Worm (Caenorhabditis elegans) whole organism, young adult: ENCODE data around the gene cnc-8.
A peak's percentile ranks its signal among the peaks of the same experiment; 100 is the strongest.

Experiments
- B0019.2 ChIP-seq: fragments of 200-800 bp; sonication (Bioruptor generic); conservative IDR thresholded peaks from 2 replicates; pipeline ENCODE4 v1.3.6; 2022; ENCODE audit warnings: missing genetic modification reagents, missing genetic modification characterization, missing compliant biosample characterization
- C06A6.2 ChIP-seq: fragments of 200-800 bp; sonication (Bioruptor generic); conservative IDR thresholded peaks from 2 replicates; pipeline ENCODE4 v1.3.6; 2022; ENCODE audit warnings: missing genetic modification characterization, missing compliant biosample characterization
- D2030.7 ChIP-seq: fragments of 200-800 bp; sonication (Bioruptor generic); IDR thresholded peaks from 2 replicates; pipeline ENCODE4 v1.3.6; 2022; ENCODE audit warnings: missing genetic modification reagents, missing genetic modification characterization, missing compliant biosample characterization
- F39B2.1 ChIP-seq: fragments of 200-800 bp; sonication (Bioruptor generic); IDR thresholded peaks from 2 replicates; pipeline ENCODE4 v1.3.6; 2022; ENCODE audit warnings: missing genetic modification reagents, missing genetic modification characterization, missing compliant biosample characterization
- F57C9.4 ChIP-seq: sonication (generic microtip); optimal IDR thresholded peaks from 2 replicates; lab custom pipeline; 2017; ENCODE audit warnings: mild to moderate bottlenecking, missing genetic modification characterization, missing compliant biosample characterization
- K12H6.12 ChIP-seq: fragments of 200-800 bp; sonication (Bioruptor generic); optimal IDR thresholded peaks from 2 replicates; lab custom pipeline; 2018; ENCODE audit warnings: mild to moderate bottlenecking, missing genetic modification characterization, missing compliant biosample characterization
- Y79H2A.3 ChIP-seq: fragments of 200-800 bp; sonication (Bioruptor generic); conservative IDR thresholded peaks from 2 replicates; pipeline ENCODE4 v1.3.6; 2022; ENCODE audit warnings: missing genetic modification reagents, missing genetic modification characterization, missing compliant biosample characterization
- Y95B8A.8 ChIP-seq: fragments of 200-800 bp; sonication (Bioruptor generic); IDR thresholded peaks from 2 replicates; pipeline ENCODE4 v1.3.6; 2022; ENCODE audit warnings: missing genetic modification reagents, missing genetic modification characterization, missing compliant biosample characterization
- attf-3 ChIP-seq: fragments of 200-800 bp; sonication (Bioruptor generic); conservative IDR thresholded peaks from 2 replicates; pipeline ENCODE4 v1.3.6; 2022; ENCODE audit warnings: missing genetic modification reagents, missing genetic modification characterization, missing compliant biosample characterization
- bed-1 ChIP-seq: fragments of 200-800 bp; sonication (Bioruptor generic); IDR thresholded peaks from 2 replicates; pipeline ENCODE4 v1.3.6; 2022; ENCODE audit warnings: missing genetic modification reagents, missing genetic modification characterization, missing compliant biosample characterization
- cebp-2 ChIP-seq: fragments of 200-800 bp; sonication (Bioruptor generic); IDR thresholded peaks from 2 replicates; pipeline ENCODE4 v1.3.6; 2022; ENCODE audit warnings: missing genetic modification characterization, missing compliant biosample characterization
- ceh-91 ChIP-seq: fragments of 200-800 bp; sonication (Bioruptor generic); IDR thresholded peaks from 2 replicates; pipeline ENCODE4 v1.3.6; 2022; ENCODE audit warnings: missing genetic modification reagents, missing genetic modification characterization, missing compliant biosample characterization
- chd-7 ChIP-seq: sonication (generic microtip); optimal IDR thresholded peaks from 2 replicates; lab custom pipeline; 2016; ENCODE audit warnings: mild to moderate bottlenecking, missing genetic modification characterization, moderate library complexity, missing compliant biosample characterization
- die-1 ChIP-seq: sonication (generic microtip); optimal IDR thresholded peaks from 2 replicates; lab custom pipeline; 2016; ENCODE audit warnings: missing genotype, mild to moderate bottlenecking, missing genetic modification characterization, missing compliant biosample characterization
- dox-1 ChIP-seq: fragments of 200-800 bp; sonication (Bioruptor generic); IDR thresholded peaks from 2 replicates; pipeline ENCODE4 v1.3.6; 2022; ENCODE audit warnings: missing genetic modification reagents, missing genetic modification characterization, missing compliant biosample characterization
- dpl-1 ChIP-seq: fragments of 150-350 bp; optimal IDR thresholded peaks from 2 replicates; lab custom pipeline; 2014; ENCODE audit warnings: missing biosample characterization, missing genetic modification reagents, missing genetic modification characterization
- egrh-3 ChIP-seq: fragments of 200-800 bp; sonication (Bioruptor generic); IDR thresholded peaks from 2 replicates; pipeline ENCODE4 v1.3.6; 2022; ENCODE audit warnings: missing genetic modification reagents, missing genetic modification characterization, missing compliant biosample characterization
- ekl-4 ChIP-seq: fragments of 200-800 bp; sonication (Bioruptor generic); IDR thresholded peaks from 2 replicates; pipeline ENCODE4 v1.3.6; 2022; ENCODE audit warnings: missing genetic modification reagents, missing genetic modification characterization, missing compliant biosample characterization
- fkh-3 ChIP-seq: sonication (generic microtip); optimal IDR thresholded peaks from 2 replicates; lab custom pipeline; 2016; ENCODE audit warnings: mild to moderate bottlenecking, missing genetic modification characterization, missing compliant biosample characterization
- gei-17 ChIP-seq: fragments of 200-800 bp; sonication (Bioruptor generic); optimal IDR thresholded peaks from 2 replicates; lab custom pipeline; 2018; ENCODE audit warnings: mild to moderate bottlenecking, missing genetic modification characterization, missing compliant biosample characterization
- him-1 ChIP-seq: sonication (generic microtip); optimal IDR thresholded peaks from 2 replicates; lab custom pipeline; 2016; ENCODE audit warnings: missing genotype, missing genetic modification reagents, missing genetic modification characterization, missing compliant biosample characterization
- hmg-1.2 ChIP-seq: fragments of 200-800 bp; sonication (Bioruptor generic); IDR thresholded peaks from 2 replicates; pipeline ENCODE4 v1.3.6; 2022; ENCODE audit warnings: missing genetic modification reagents, missing genetic modification characterization, missing compliant biosample characterization
- hsf-1 ChIP-seq: fragments of 200-800 bp; sonication (Bioruptor generic); IDR thresholded peaks from 2 replicates; pipeline ENCODE4 v1.3.6; 2022; ENCODE audit warnings: missing genetic modification reagents, missing genetic modification characterization, missing compliant biosample characterization
- lin-35 ChIP-seq, 3 experiments: fragments of 150-350 bp in 2 of 3; sonication (generic microtip) in 1 of 3; optimal IDR thresholded peaks; 2 replicates each; lab custom pipeline; 2014 to 2018; ENCODE audit warnings: missing biosample characterization in 3 of 3, missing genetic modification characterization in 3 of 3, missing genetic modification reagents in 3 of 3
- lir-1 ChIP-seq: fragments of 200-800 bp; sonication (Bioruptor generic); conservative IDR thresholded peaks from 2 replicates; pipeline ENCODE4 v1.3.6; 2022; ENCODE audit warnings: missing genetic modification reagents, missing genetic modification characterization, missing compliant biosample characterization
- madf-3 ChIP-seq: fragments of 200-800 bp; sonication (Bioruptor generic); IDR thresholded peaks from 2 replicates; pipeline ENCODE4 v1.3.6; 2022; ENCODE audit warnings: missing genetic modification reagents, missing genetic modification characterization, missing compliant biosample characterization
- madf-8 ChIP-seq: fragments of 200-800 bp; sonication (Bioruptor generic); conservative IDR thresholded peaks from 2 replicates; pipeline ENCODE4 v1.3.6; 2022; ENCODE audit warnings: missing genetic modification reagents, missing genetic modification characterization, missing compliant biosample characterization
- mel-28 ChIP-seq: sonication (generic microtip); optimal IDR thresholded peaks from 2 replicates; lab custom pipeline; 2016; ENCODE audit warnings: borderline replicate concordance, mild to moderate bottlenecking, missing genetic modification characterization, missing compliant biosample characterization
- nfya-1 ChIP-seq: sonication (generic microtip); optimal IDR thresholded peaks from 2 replicates; lab custom pipeline; 2017; ENCODE audit warnings: antibody characterized with exemption, missing compliant biosample characterization, missing genetic modification characterization, borderline replicate concordance; ENCODE audit not compliant: insufficient read depth
- nhr-80 ChIP-seq: sonication (generic microtip); optimal IDR thresholded peaks from 2 replicates; lab custom pipeline; 2016; ENCODE audit warnings: missing genetic modification characterization, missing compliant biosample characterization
- rec-8 ChIP-seq, 2 experiments: sonication (generic microtip); optimal IDR thresholded peaks; 2 replicates each; lab custom pipeline; 2016; ENCODE audit warnings: mild to moderate bottlenecking in 2 of 2, missing genetic modification characterization in 2 of 2, missing genetic modification reagents in 2 of 2, missing genotype in 2 of 2, missing biosample characterization in 1 of 2, missing compliant biosample characterization in 1 of 2, moderate library complexity in 1 of 2
- sdz-38 ChIP-seq: sonication (generic microtip); optimal IDR thresholded peaks from 2 replicates; lab custom pipeline; 2016; ENCODE audit warnings: missing genotype, missing genetic modification characterization, missing compliant biosample characterization
- snpc-1.1 ChIP-seq: sonication (generic microtip); optimal IDR thresholded peaks from 2 replicates; lab custom pipeline; 2017; ENCODE audit warnings: missing genetic modification characterization, mild to moderate bottlenecking, missing compliant biosample characterization, antibody characterized with exemption, moderate library complexity, missing genotype, missing genetic modification reagents; ENCODE audit not compliant: insufficient read depth
- snpc-4 ChIP-seq, 5 experiments: fragments of 150-350 bp in 1 of 5; sonication (generic microtip) in 4 of 5; optimal IDR thresholded peaks; 2 replicates each; lab custom pipeline; 2014 to 2018; ENCODE audit warnings: missing genetic modification characterization in 5 of 5, missing biosample characterization in 3 of 5, antibody characterized with exemption in 2 of 5, mild to moderate bottlenecking in 2 of 5, missing compliant biosample characterization in 2 of 5, missing genotype in 2 of 5, moderate library complexity in 2 of 5, missing genetic modification reagents in 1 of 5
- sptf-2 ChIP-seq: fragments of 200-800 bp; sonication (Bioruptor generic); optimal IDR thresholded peaks from 2 replicates; lab custom pipeline; 2018; ENCODE audit warnings: mild to moderate bottlenecking, missing genetic modification characterization, missing compliant biosample characterization
- tlf-1 ChIP-seq: fragments of 200-800 bp; sonication (Bioruptor generic); optimal IDR thresholded peaks from 2 replicates; lab custom pipeline; 2018; ENCODE audit warnings: mild to moderate bottlenecking, missing genetic modification characterization, missing compliant biosample characterization
- unc-62 ChIP-seq: fragments of 150-350 bp; optimal IDR thresholded peaks from 2 replicates; lab custom pipeline; 2014; ENCODE audit warnings: missing biosample characterization, missing genetic modification reagents, missing genetic modification characterization
- zfh-2 ChIP-seq: fragments of 200-800 bp; sonication (Bioruptor generic); conservative IDR thresholded peaks from 2 replicates; pipeline ENCODE4 v1.3.6; 2022; ENCODE audit warnings: missing genetic modification reagents, missing genetic modification characterization, missing compliant biosample characterization
- ztf-18 ChIP-seq: sonication (generic microtip); optimal IDR thresholded peaks from 2 replicates; lab custom pipeline; 2016; ENCODE audit warnings: missing genotype, mild to moderate bottlenecking, missing genetic modification characterization, missing compliant biosample characterization
- ztf-3 ChIP-seq: fragments of 200-800 bp; sonication (Bioruptor generic); optimal IDR thresholded peaks from 2 replicates; lab custom pipeline; 2018; ENCODE audit warnings: mild to moderate bottlenecking, missing genetic modification characterization, missing compliant biosample characterization
- ztf-6 ChIP-seq: fragments of 200-800 bp; sonication (Bioruptor generic); IDR thresholded peaks from 2 replicates; pipeline ENCODE4 v1.3.6; 2022; ENCODE audit warnings: missing genetic modification reagents, missing genetic modification characterization, missing compliant biosample characterization

cnc-8 gene

ce11 chrX:10332035-10332614 lies 25.7 kb downstream of the cnc-8 start (continued):
- peak; percentile 23 for TF ChIP-seq gei-17 (GFP tag; lab: Kevin White, UChicago)
- no peak for TF ChIP-seq tlf-1
- TF ChIP-seq sdz-38 (tag; lab: Kevin White, UChicago), result no peak
- TF ChIP-seq mel-28 (tag; lab: Kevin White, UChicago), result no peak
- TF ChIP-seq nfya-1 (tag; lab: Kevin White, UChicago), result no peak
- TF ChIP-seq F39B2.1 (GFP tag; lab: Robert Waterston, UW), result no peak
- no peak for TF ChIP-seq B0019.2 (GFP tag; lab: Robert Waterston, UW)
- peak; percentile 22 for TF ChIP-seq K12H6.12
- TF ChIP-seq, all 124 proteins: peak for 14

- no peak for TF ChIP-seq madf-3
- TF ChIP-seq nhr-80 (tag; lab: Kevin White, UChicago), result peak; percentile 34
- TF ChIP-seq, all 124 proteins: peak for 1
These were observed 27.0 kb downstream of the cnc-8 start, which contains the start of gene R07E3.4 for ce11 chrX:10333301-10333854. R07E3.4 (minus strand) TSS chrX:10333351.

ce11 chrX:10336138-10336537 lies 29.7 kb downstream of the cnc-8 start, which contains the start of gene idpa-3:
idpa-3 (plus strand) TSS chrX:10336438.
- TF ChIP-seq snpc-1.1 (tag; lab: Kevin White, UChicago), result no peak
- no peak for TF ChIP-seq D2030.7
- no peak for TF ChIP-seq K12H6.12
- TF ChIP-seq lin-35 (GFP tag; optimal IDR thresholded peaks at IDR 0.05; lab: Kevin White, UChicago), result no peak
- TF ChIP-seq him-1 (tag; lab: Kevin White, UChicago), result no peak
- TF ChIP-seq ekl-4 (GFP tag; lab: Robert Waterston, UW), result no peak
- no peak for TF ChIP-seq C06A6.2 (GFP tag; lab: Robert Waterston, UW)
- no peak for TF ChIP-seq egrh-3 (GFP tag; lab: Robert Waterston, UW)
- TF ChIP-seq ceh-91, result no peak
- TF ChIP-seq cebp-2 (GFP tag; lab: Robert Waterston, UW), result no peak
- no peak for TF ChIP-seq lir-1
- TF ChIP-seq dox-1, result no peak
- TF ChIP-seq F57C9.4 (tag; lab: Kevin White, UChicago), result no peak
- TF ChIP-seq fkh-3, result no peak
- TF ChIP-seq attf-3 (GFP tag; lab: Robert Waterston, UW), result no peak
- TF ChIP-seq Y79H2A.3 (GFP tag; lab: Robert Waterston, UW), result no peak

ce11 chrX:10336592-10336991 lies 30.2 kb downstream of the cnc-8 start:
- TF ChIP-seq ztf-6 (GFP tag; lab: Robert Waterston, UW) (no peak), egrh-3 (GFP tag; lab: Robert Waterston, UW) (peak; percentile 33; the same call in 1 of the 2 replicates), hsf-1 (GFP tag; lab: Robert Waterston, UW) (0 out of 2 replicates have a peak, but pooled peaks have one; percentile 21), zfh-2 (GFP tag; lab: Robert Waterston, UW) (peak; percentile 78)

ce11 chrX:10338100-10338499 lies 31.7 kb downstream of the cnc-8 start, which contains the start of gene cut-5:
cut-5 (minus strand) TSS chrX:10338200.
- TF ChIP-seq rec-8 (tag; optimal IDR thresholded peaks at IDR 0.05; lab: Kevin White, UChicago) (no peak), Y95B8A.8 (GFP tag; lab: Robert Waterston, UW) (no peak), ztf-18 (tag; lab: Kevin White, UChicago) (no peak), die-1 (tag; lab: Kevin White, UChicago) (no peak), snpc-4 (GFP tag; optimal IDR thresholded peaks at IDR 0.05; lab: Kevin White, UChicago) (no peak), snpc-4 (tag; optimal IDR thresholded peaks at IDR 0.05; lab: Kevin White, UChicago) (no peak), madf-8 (GFP tag; lab: Robert Waterston, UW) (no peak), dpl-1 (GFP tag; lab: Kevin White, UChicago) (no peak), ztf-3 (GFP tag; lab: Kevin White, UChicago) (no peak), sptf-2 (GFP tag; lab: Kevin White, UChicago) (no peak), unc-62 (no peak), hmg-1.2 (GFP tag; lab: Robert Waterston, UW) (no peak), bed-1 (GFP tag; lab: Robert Waterston, UW) (no peak), chd-7 (tag; lab: Kevin White, UChicago) (no peak)
